Worm (Caenorhabditis elegans): Measurements from ENCODE around the gene tat-3.
A peak's percentile ranks its signal among the peaks of the same experiment; 100 is the strongest.

tat-3 gene

DNA sequence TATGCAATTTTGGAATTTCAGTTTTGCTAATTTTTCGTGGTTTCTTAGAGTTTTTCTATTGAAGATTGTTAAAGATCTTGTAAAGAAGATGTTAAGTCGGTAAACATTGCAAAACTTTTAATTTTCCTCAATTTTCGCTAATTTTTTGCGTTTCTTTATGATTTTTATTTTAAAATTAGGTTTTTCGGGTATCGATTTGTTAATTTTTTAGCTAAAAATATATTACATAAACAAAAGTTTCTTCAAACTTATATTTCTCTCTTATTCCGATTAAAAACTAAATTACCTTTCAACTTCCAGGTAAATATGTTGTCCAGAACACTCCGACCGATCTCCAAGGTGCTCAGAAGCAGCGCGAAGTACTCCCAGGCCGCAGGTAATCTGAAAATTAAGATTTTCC is 23.0 kb downstream of the tat-3 start, which contains the start of gene mrpl-12:
Gene mrpl-12 (plus strand): TSS at position 301 of the 400 bp plus-strand sequence.
- TF ChIP-seq ztf-23 (GFP tag; IDR thresholded peaks at IDR 0.05): no peak
- TF ChIP-seq tab-1 (GFP tag; IDR thresholded peaks at IDR 0.05): no peak
- no peak for TF ChIP-seq ref-1 (GFP tag; conservative IDR thresholded peaks at IDR 0.05)
- TF ChIP-seq cog-1 (tag; optimal IDR thresholded peaks at IDR 0.05): no peak
- no peak for TF ChIP-seq flt-1 (GFP tag; IDR thresholded peaks at IDR 0.05)
- TF ChIP-seq T22C8.4 (GFP tag; IDR thresholded peaks at IDR 0.05): no peak
- no peak for TF ChIP-seq klf-2 (GFP tag; conservative IDR thresholded peaks at IDR 0.05)
- TF ChIP-seq med-1 (GFP tag; optimal IDR thresholded peaks at IDR 0.05; ENCODE audit: insufficient read depth): no peak
- no peak for TF ChIP-seq ztf-29 (GFP tag; IDR thresholded peaks at IDR 0.05)

DNA sequence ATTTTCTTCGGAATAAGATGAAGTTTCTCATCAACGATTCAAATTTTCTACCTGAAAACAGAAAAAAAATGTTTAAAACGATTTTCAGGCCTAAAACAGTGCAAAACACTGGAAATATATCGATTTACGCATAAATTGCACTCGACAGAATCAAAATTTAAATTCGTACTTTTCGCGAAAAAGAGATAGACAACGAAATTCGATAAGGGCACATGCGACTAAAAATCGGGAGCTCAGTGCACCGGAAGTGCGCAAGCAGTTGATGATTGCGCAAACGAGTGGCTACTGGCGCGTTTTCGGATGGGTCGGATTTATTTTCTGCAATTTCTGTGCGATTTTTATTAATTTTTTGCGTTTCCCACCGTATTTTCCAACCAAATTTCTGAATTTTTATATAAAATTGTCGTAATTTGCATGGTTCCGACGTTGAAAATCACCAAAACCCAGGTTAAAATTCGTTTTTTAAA is 23.5 kb downstream of the tat-3 start, which contains the start of the genes Y39A1A.21 and Y39A1A.22:
Gene Y39A1A.21 (minus strand): TSS at position 51 of the 467 bp plus-strand sequence.
Gene Y39A1A.22 (minus strand): TSS at position 57 of the 467 bp plus-strand sequence.
- TF ChIP-seq cog-1 (tag; optimal IDR thresholded peaks at IDR 0.05): no peak
- no peak for TF ChIP-seq ref-1 (GFP tag; conservative IDR thresholded peaks at IDR 0.05)
- TF ChIP-seq tab-1 (GFP tag; IDR thresholded peaks at IDR 0.05): 0 out of 2 replicates have a peak, but pooled peaks have one; percentile 21
- TF ChIP-seq flt-1 (GFP tag; IDR thresholded peaks at IDR 0.05): peak; percentile 79; the same call in 1 of the 2 replicates
- TF ChIP-seq klf-2 (GFP tag; conservative IDR thresholded peaks at IDR 0.05): no peak
- TF ChIP-seq med-1 (GFP tag; optimal IDR thresholded peaks at IDR 0.05; ENCODE audit: insufficient read depth): peak; percentile 55
- TF ChIP-seq T22C8.4 (GFP tag; IDR thresholded peaks at IDR 0.05): peak; percentile 47; the same call in 1 of the 2 replicates
- 0 out of 2 replicates have a peak, but pooled peaks have one; percentile 15 for TF ChIP-seq ztf-29 (GFP tag; IDR thresholded peaks at IDR 0.05)
- TF ChIP-seq ztf-23 (GFP tag; IDR thresholded peaks at IDR 0.05): peak; percentile 91

DNA sequence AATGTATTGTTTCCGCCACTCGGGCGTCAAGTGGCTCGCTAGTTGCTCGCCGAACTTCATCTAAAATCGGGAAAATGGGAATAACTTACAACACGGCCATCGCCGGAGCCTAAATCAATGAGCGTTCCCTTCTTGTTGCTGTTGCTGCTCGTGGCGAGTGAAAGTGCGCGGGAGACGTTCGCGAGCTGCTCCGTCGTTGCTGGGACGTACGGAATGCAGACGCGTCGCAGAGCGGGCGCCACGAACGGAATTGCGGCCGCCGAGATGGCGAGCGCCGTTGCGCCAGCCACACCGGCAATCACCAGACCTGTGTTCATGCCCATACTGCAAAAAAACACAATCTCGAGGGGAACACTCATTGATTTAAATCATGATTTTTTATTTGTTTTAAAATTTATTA is 24.0 kb downstream of the tat-3 start:
- no peak for TF ChIP-seq T22C8.4 (GFP tag; IDR thresholded peaks at IDR 0.05)
- TF ChIP-seq ztf-29 (GFP tag; IDR thresholded peaks at IDR 0.05): no peak
- TF ChIP-seq klf-2 (GFP tag; conservative IDR thresholded peaks at IDR 0.05): no peak
- 0 out of 2 replicates have a peak, but pooled peaks have one; percentile 43 for TF ChIP-seq tab-1 (GFP tag; IDR thresholded peaks at IDR 0.05)
- TF ChIP-seq flt-1 (GFP tag; IDR thresholded peaks at IDR 0.05): no peak
- TF ChIP-seq med-1 (GFP tag; optimal IDR thresholded peaks at IDR 0.05; ENCODE audit: insufficient read depth): no peak
- no peak for TF ChIP-seq cog-1 (tag; optimal IDR thresholded peaks at IDR 0.05)

DNA sequence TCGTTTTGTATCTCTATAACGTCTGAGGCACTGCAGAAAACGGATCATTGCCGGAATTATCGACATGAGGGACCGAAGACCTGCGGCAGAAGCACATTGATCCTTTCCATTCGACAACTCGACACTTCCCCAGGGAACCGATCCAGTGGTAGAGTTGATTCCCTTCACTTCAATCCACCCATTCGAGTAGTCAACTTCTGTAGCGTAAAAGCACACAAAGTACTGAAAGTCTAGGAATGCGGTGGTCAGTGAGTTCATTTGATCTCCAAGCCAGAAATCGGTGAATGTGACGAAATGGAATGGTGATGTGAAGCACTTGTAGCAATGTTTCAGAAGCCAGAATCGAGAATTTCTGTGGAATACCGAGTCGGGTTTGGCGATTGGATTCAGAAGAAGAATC is 26.0 kb downstream of the tat-3 start:
- TF ChIP-seq klf-2 (GFP tag; conservative IDR thresholded peaks at IDR 0.05): no peak
- TF ChIP-seq tab-1 (GFP tag; IDR thresholded peaks at IDR 0.05): no peak
- no peak for TF ChIP-seq ref-1 (GFP tag; conservative IDR thresholded peaks at IDR 0.05)
- no peak for TF ChIP-seq ztf-29 (GFP tag; IDR thresholded peaks at IDR 0.05)
- no peak for TF ChIP-seq T22C8.4 (GFP tag; IDR thresholded peaks at IDR 0.05)
- no peak for TF ChIP-seq med-1 (GFP tag; optimal IDR thresholded peaks at IDR 0.05; ENCODE audit: insufficient read depth)
- TF ChIP-seq flt-1 (GFP tag; IDR thresholded peaks at IDR 0.05): no peak
- no peak for TF ChIP-seq ztf-23 (GFP tag; IDR thresholded peaks at IDR 0.05)
- TF ChIP-seq cog-1 (tag; optimal IDR thresholded peaks at IDR 0.05): no peak

DNA sequence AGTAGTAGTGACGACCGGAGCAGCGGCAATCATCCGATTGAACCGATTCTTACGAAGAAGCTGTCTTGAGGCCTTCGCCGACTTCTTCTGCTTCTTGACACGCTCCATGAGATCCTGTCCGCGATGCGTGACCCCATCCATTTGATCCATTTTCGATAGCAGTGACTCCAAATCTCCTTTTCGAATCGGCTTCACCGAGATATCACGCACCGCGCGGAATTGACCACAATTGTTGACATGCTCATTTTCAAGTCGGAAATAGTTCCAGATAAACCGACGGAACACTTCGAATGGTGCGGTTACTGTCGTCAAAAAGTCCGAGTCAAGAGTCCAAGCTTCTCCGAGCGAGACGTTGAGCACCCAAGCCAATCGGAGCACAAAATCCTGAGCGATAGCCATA is 26.7 kb downstream of the tat-3 start:
- TF ChIP-seq T22C8.4 (GFP tag; IDR thresholded peaks at IDR 0.05) (no peak), klf-2 (GFP tag; conservative IDR thresholded peaks at IDR 0.05) (no peak), tab-1 (GFP tag; IDR thresholded peaks at IDR 0.05) (no peak), flt-1 (GFP tag; IDR thresholded peaks at IDR 0.05) (no peak), ref-1 (GFP tag; conservative IDR thresholded peaks at IDR 0.05) (no peak), ztf-29 (GFP tag; IDR thresholded peaks at IDR 0.05) (no peak), cog-1 (tag; optimal IDR thresholded peaks at IDR 0.05) (no peak), ztf-23 (GFP tag; IDR thresholded peaks at IDR 0.05) (no peak), med-1 (GFP tag; optimal IDR thresholded peaks at IDR 0.05; ENCODE audit: insufficient read depth) (no peak)

DNA sequence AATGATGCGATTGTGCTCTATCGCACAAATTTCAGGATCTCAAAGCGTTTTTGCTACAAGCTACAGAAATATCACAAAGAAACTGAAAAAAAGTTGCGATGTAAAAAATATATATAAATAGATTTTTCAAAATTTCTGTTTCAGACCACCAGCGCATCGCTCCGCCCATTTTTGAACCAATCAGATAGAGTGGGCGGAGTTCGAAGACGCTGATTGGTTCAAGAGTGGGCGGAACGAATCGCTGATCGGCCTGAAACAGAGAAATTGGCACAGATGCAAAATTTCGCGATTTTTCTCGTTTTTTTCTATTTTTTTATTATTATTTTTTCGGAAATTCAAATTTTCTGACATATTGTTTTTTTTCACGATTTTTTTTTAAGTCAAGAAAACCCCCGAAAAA is 27.7 kb downstream of the tat-3 start:
- no peak for TF ChIP-seq ztf-29 (GFP tag; IDR thresholded peaks at IDR 0.05)
- no peak for TF ChIP-seq klf-2 (GFP tag; conservative IDR thresholded peaks at IDR 0.05)
- no peak for TF ChIP-seq med-1 (GFP tag; optimal IDR thresholded peaks at IDR 0.05; ENCODE audit: insufficient read depth)

DNA sequence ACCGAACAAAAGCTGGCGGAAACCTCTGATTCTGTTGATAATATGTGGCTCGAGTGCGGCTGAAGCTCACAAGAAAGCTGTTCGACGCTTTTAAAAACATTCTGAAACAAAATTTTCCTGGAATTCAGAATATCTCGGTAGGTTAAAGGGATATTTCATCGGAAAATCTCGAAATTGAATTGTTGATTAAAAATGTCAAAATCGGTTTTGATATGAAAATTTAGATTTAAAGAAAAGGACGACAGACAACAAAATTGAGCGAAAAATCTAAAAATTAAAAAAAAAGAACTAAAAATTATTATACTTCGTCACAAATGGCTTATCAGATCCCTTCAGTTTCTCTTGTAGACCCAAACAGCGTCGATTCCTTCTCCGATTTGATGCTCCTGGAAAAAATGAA is 30.0 kb downstream of the tat-3 start, which contains the start of gene Y39A1A.20:
Gene Y39A1A.20 (minus strand): TSS at position 101 of the 400 bp plus-strand sequence.
- TF ChIP-seq med-1 (GFP tag; optimal IDR thresholded peaks at IDR 0.05; ENCODE audit: insufficient read depth) (no peak), cog-1 (tag; optimal IDR thresholded peaks at IDR 0.05) (no peak), ztf-29 (GFP tag; IDR thresholded peaks at IDR 0.05) (no peak)

DNA sequence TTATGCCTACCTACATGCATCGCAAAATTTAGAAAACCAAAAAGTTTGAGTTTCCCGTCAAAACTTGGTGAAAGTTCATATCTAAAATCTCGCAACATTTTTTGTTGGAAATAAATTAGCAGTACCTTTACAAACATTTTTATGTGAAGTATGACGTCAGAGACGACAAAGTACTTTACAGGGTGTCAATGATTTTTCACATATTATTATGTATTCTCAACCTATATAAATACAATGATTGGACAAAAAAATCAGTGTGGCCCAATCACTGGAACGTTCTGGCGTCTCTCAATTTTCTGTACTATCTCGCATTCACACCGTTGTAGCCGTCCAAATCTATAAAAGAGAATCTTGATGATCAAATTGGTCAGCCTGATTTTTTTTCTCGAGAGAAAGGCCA is 36.2 kb downstream of the tat-3 start, which contains the start of the genes Y39A1A.18 and fmo-3:
Gene Y39A1A.18 (minus strand): TSS at position 192 of the 400 bp plus-strand sequence.
Gene fmo-3 (plus strand): TSS at position 388 of the 400 bp plus-strand sequence.
- TF ChIP-seq flt-1 (GFP tag; IDR thresholded peaks at IDR 0.05) (no peak), med-1 (GFP tag; optimal IDR thresholded peaks at IDR 0.05; ENCODE audit: insufficient read depth) (no peak), T22C8.4 (GFP tag; IDR thresholded peaks at IDR 0.05) (no peak), cog-1 (tag; optimal IDR thresholded peaks at IDR 0.05) (no peak), klf-2 (GFP tag; conservative IDR thresholded peaks at IDR 0.05) (no peak), ztf-29 (GFP tag; IDR thresholded peaks at IDR 0.05) (no peak), ref-1 (GFP tag; conservative IDR thresholded peaks at IDR 0.05) (no peak), ztf-23 (GFP tag; IDR thresholded peaks at IDR 0.05) (no peak), tab-1 (GFP tag; IDR thresholded peaks at IDR 0.05) (no peak)

DNA sequence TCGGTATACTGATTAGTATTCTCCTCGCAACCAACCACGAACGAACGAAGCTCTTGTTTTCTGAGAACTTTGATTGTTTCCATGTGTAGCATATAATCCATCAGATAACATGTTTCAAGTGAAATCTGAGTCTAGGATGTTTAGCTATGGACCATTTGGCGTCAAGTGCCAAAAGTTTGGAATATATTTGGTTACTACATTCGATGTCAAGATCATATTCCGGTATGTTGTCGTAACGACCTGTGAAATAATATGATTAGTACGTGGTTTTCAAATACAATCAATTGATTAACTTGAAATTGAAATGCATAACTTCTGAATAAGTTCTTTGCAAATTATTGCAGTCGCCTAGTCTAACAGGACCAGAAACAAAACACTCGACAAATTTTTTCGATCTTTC is 39.5 kb downstream of the tat-3 start, which contains the start of gene Y39A1A.17:
Gene Y39A1A.17 (minus strand): TSS at position 101 of the 400 bp plus-strand sequence.
- TF ChIP-seq med-1 (GFP tag; optimal IDR thresholded peaks at IDR 0.05; ENCODE audit: insufficient read depth): no peak
- TF ChIP-seq ztf-29 (GFP tag; IDR thresholded peaks at IDR 0.05): no peak
- TF ChIP-seq ztf-23 (GFP tag; IDR thresholded peaks at IDR 0.05): no peak
- TF ChIP-seq cog-1 (tag; optimal IDR thresholded peaks at IDR 0.05): no peak
- TF ChIP-seq flt-1 (GFP tag; IDR thresholded peaks at IDR 0.05): no peak
- TF ChIP-seq tab-1 (GFP tag; IDR thresholded peaks at IDR 0.05): no peak
- no peak for TF ChIP-seq T22C8.4 (GFP tag; IDR thresholded peaks at IDR 0.05)
- no peak for TF ChIP-seq klf-2 (GFP tag; conservative IDR thresholded peaks at IDR 0.05)
- no peak for TF ChIP-seq ref-1 (GFP tag; conservative IDR thresholded peaks at IDR 0.05)
